Fruit fly (Drosophila melanogaster) whole organism, adult: ENCODE measurements around the gene CG12477.

Experiments
- CG14711 ChIP-seq: fragments of 200-800 bp; sonication (Bioruptor generic); optimal IDR thresholded peaks from 2 replicates; lab custom pipeline; 2018; ENCODE audit warnings: missing biosample characterization, mild to moderate bottlenecking, missing genetic modification characterization, moderate library complexity
- toe ChIP-seq: fragments of 200-800 bp; sonication (Bioruptor generic); optimal IDR thresholded peaks from 2 replicates; lab custom pipeline; 2016; ENCODE audit warnings: missing biosample characterization, missing genetic modification characterization

DNA sequence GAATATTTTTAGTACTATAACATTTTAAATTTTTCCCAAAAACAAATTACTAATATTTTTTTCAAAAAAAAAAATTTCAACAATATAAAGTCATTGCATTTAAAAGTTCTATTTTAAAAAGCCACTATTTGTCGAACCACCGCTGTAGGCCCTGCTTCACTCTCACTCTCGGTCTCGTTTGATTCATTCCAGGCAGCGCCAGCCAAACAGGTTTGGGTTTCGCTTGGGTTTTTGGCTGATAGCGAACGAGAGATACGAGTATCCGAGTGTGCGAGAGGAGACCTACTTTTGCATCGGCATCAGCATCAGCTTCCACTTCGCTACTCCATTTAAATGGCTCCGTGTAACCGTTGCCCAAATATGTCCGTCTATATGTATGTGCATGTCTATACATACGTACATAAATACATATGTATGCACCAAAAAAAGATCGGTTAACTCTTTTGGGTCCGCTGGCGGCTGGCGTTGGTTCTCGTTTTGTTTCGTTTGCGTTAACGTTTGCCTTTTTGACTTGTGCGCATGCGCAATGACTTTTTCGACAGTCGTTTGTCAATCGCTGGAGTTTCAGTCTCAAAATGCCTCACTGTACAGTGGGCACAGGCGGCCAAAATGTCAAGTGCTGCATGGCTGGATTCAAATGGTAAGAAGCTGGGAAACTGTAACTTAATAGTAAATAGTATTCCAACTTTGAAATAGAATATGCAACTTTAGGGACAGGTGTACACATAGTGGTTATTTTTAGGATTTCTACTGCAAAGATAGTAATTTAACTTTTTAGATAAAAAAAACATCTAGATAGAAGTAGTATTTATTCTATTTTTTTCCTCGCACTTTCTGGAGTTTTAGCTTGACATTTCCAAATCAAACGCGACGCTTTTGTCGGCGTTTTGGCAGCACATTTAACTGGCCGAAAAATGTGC lies 46.0 kb upstream of the CG12477 start:
- no peak for TF ChIP-seq toe
- TF ChIP-seq CG14711 (tag; lab: Kevin White, UChicago) = no peak
